Fruit fly (Drosophila melanogaster): ENCODE measurements around the gene CG3529.

DNA sequence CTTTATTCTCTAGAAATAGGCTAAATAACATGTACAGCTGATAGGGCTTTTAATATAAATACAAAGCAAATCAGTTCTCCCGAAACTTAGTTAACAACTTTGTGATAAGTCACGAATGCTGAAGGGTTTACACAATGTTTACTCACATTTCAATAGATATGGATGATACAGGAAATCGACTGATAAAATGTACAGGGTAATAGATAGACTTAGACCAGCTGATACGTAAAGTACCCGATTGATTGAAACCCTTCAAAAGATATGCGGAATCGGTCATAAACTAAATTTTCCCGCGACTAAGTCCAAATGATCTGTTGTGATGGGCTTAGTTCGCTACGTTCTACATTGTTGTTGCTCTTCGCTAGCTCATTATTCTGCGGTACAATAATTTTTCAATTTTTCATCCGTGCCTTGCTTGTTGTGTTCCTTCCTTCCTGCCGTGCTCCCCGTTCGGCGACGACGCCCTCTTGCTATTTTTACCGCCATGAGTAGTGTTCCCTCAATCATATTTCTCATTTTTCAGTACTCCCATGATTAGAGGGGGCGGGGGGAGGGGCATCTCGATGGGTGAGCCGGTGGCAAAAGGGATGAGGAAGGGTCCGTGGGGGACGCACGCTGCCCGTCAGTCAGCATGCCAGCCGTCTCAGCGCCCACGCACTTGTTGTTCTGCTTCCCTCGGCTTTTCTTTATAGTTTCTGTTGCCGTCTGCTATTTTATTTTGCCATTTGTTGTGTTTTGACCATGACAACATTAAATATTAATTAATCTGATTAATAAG is 13.7 kb upstream of the CG3529 start:
- TF ChIP-seq CG8478 (optimal IDR thresholded peaks at IDR 0.05) (no peak), CTCF (optimal IDR thresholded peaks at IDR 0.05) (no peak)

All from S2 (cell line).